Fruit fly (Drosophila melanogaster) whole organism, adult: Measurements from ENCODE around the gene Nnp-1.

Experiments
- CG1620 ChIP-seq: fragments of 200-800 bp; sonication (Bioruptor generic); optimal IDR thresholded peaks from 2 replicates; lab custom pipeline; 2016; ENCODE audit warnings: missing biosample characterization, missing genetic modification characterization
- kay ChIP-seq: fragments of 200-800 bp; sonication (Bioruptor generic); peaks from one replicate; lab custom pipeline; 2016; ENCODE audit warnings: missing biosample characterization, missing genetic modification characterization, borderline replicate concordance

DNA sequence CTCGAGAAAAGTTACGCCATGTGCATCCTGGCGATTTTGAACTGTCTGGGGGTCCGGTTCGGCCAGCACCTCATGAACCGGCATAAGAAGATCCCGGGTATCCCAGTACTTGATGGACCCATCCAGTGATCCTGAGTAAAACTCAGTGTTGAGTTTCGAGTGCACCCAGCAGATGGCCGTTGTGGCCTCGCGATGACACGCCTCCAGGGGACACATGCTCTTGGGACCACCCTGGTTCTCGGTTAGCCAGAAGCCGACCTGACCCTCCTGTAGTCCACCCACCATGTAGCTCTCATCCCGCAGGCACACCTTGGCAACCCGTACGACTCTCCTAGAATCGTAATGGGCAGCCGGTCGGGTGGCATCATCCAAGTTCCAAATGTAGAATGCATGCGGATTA is 31.4 kb upstream of the Nnp-1 start:
- TF ChIP-seq kay (no peak), CG1620 (no peak)
